Worm (Caenorhabditis elegans): ENCODE results near the gene T14B4.20.

ce11 chrII:6681478-6681877 is 35.2 kb upstream of the T14B4.20 start:
- no peak for TF ChIP-seq hlh-30 (tag; optimal IDR thresholded peaks at IDR 0.05; ENCODE audit: insufficient read depth)
- TF ChIP-seq che-1 (tag; optimal IDR thresholded peaks at IDR 0.05) = no peak
- no peak for TF ChIP-seq tbx-2 (tag; optimal IDR thresholded peaks at IDR 0.05)
- no peak for TF ChIP-seq ets-4 (tag; optimal IDR thresholded peaks at IDR 0.05)
- no peak for TF ChIP-seq ceh-45 (GFP tag; IDR thresholded peaks at IDR 0.05)
- no peak for TF ChIP-seq nhr-232 (tag; optimal IDR thresholded peaks at IDR 0.05)
- TF ChIP-seq fax-1 (tag; optimal IDR thresholded peaks at IDR 0.05) = no peak
- no peak for TF ChIP-seq unc-86 (tag; optimal IDR thresholded peaks at IDR 0.05)
- no peak for TF ChIP-seq ceh-31 (tag; optimal IDR thresholded peaks at IDR 0.05)
- TF ChIP-seq pqm-1 (tag; optimal IDR thresholded peaks at IDR 0.05) = no peak
- no peak for TF ChIP-seq pag-3 (tag; optimal IDR thresholded peaks at IDR 0.05; ENCODE audit: borderline replicate concordance)

Data from whole organism, late embryonic.